Worm (Caenorhabditis elegans): ENCODE measurements around the gene fbxb-87.

DNA sequence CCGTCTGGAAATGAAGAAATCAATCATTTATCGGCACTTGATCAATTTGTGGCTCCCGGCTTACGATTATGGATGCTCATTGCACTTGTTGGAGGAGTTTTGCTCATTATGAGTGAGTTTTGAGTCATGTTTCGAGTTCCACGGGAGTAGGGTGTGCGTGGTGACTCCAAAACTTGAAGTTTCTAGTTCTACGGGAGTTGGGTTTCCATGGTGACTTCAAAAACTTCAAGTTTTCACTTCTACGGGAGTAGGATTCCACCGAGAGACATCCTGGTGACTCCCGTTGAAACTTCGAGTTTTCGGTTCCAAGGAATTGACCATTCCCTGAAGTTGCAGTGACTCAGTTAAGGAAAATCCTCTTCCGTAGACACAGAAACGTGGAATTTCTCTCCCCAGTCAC, 37.5 kb upstream of the fbxb-87 start:
- TF ChIP-seq ref-1 (GFP tag; conservative IDR thresholded peaks at IDR 0.05) (peak; percentile 28; the same call in 1 of the 2 replicates), med-1 (GFP tag; optimal IDR thresholded peaks at IDR 0.05; ENCODE audit: insufficient read depth) (no peak), cog-1 (tag; optimal IDR thresholded peaks at IDR 0.05) (no peak), T22C8.4 (GFP tag; IDR thresholded peaks at IDR 0.05) (0 out of 2 replicates have a peak, but pooled peaks have one; percentile 32), ztf-23 (GFP tag; IDR thresholded peaks at IDR 0.05) (peak; percentile 78)
